Worm (Caenorhabditis elegans) whole organism, early embryonic: ENCODE measurements around the gene F13E9.13.

Experiments
- B0310.2 ChIP-seq: sonication (generic microtip); optimal IDR thresholded peaks from 2 replicates; lab custom pipeline; 2016; ENCODE audit warnings: mild to moderate bottlenecking, missing genetic modification characterization, missing compliant biosample characterization
- F13C5.2 ChIP-seq: sonication (generic microtip); optimal IDR thresholded peaks from 2 replicates; lab custom pipeline; 2017; ENCODE audit warnings: mild to moderate bottlenecking, missing genetic modification characterization, inconsistent platforms, missing compliant biosample characterization
- aly-1 ChIP-seq: sonication (generic microtip); optimal IDR thresholded peaks from 2 replicates; lab custom pipeline; 2016; ENCODE audit warnings: missing genetic modification characterization, missing compliant biosample characterization
- ama-1 ChIP-seq: fragments of 150-350 bp; optimal IDR thresholded peaks from 2 replicates; lab custom pipeline; 2014
- ceh-13 ChIP-seq: fragments of 200-800 bp; sonication (Bioruptor generic); optimal IDR thresholded peaks from 2 replicates; lab custom pipeline; 2018; ENCODE audit warnings: mild to moderate bottlenecking, missing genetic modification characterization, missing compliant biosample characterization
- ceh-36 ChIP-seq: sonication (generic microtip); optimal IDR thresholded peaks from 2 replicates; lab custom pipeline; 2016; ENCODE audit warnings: missing genetic modification characterization, inconsistent platforms, missing compliant biosample characterization
- ets-7 ChIP-seq: sonication (generic microtip); optimal IDR thresholded peaks from 2 replicates; lab custom pipeline; 2016; ENCODE audit warnings: missing genotype, missing genetic modification characterization, missing compliant biosample characterization
- flt-1 ChIP-seq: fragments of 200-800 bp; sonication (Bioruptor generic); IDR thresholded peaks from 2 replicates; pipeline ENCODE4 v1.3.6; 2022; ENCODE audit warnings: missing genetic modification characterization, missing compliant biosample characterization
- hmbx-1 ChIP-seq: sonication (generic microtip); optimal IDR thresholded peaks from 2 replicates; lab custom pipeline; 2016; ENCODE audit warnings: mild to moderate bottlenecking, missing genetic modification characterization, missing compliant biosample characterization
- hmg-4 ChIP-seq: fragments of 200-800 bp; sonication (Bioruptor generic); optimal IDR thresholded peaks from 2 replicates; lab custom pipeline; 2018; ENCODE audit warnings: mild to moderate bottlenecking, missing genetic modification characterization, missing compliant biosample characterization
- hnd-1 ChIP-seq: sonication (generic microtip); optimal IDR thresholded peaks from 2 replicates; lab custom pipeline; 2016; ENCODE audit warnings: missing genetic modification characterization, missing compliant biosample characterization
- pes-1 ChIP-seq: fragments of 200-800 bp; sonication (Bioruptor generic); IDR thresholded peaks from 2 replicates; pipeline ENCODE4 v1.3.6; 2022; ENCODE audit warnings: missing genetic modification reagents, missing genetic modification characterization, missing compliant biosample characterization
- scrt-1 ChIP-seq: fragments of 200-800 bp; sonication (Bioruptor generic); IDR thresholded peaks from 2 replicates; pipeline ENCODE4 v1.3.6; 2022; ENCODE audit warnings: missing genetic modification characterization, missing compliant biosample characterization
- sea-1 ChIP-seq: fragments of 200-800 bp; sonication (Bioruptor generic); conservative IDR thresholded peaks from 2 replicates; pipeline ENCODE4 v1.3.6; 2022; ENCODE audit warnings: missing genetic modification characterization, missing compliant biosample characterization
- tbx-11 ChIP-seq: fragments of 200-800 bp; sonication (Bioruptor generic); IDR thresholded peaks from 2 replicates; pipeline ENCODE4 v1.3.6; 2022; ENCODE audit warnings: missing genetic modification characterization, missing compliant biosample characterization
- tbx-37 ChIP-seq: fragments of 200-800 bp; sonication (Bioruptor generic); conservative IDR thresholded peaks from 2 replicates; pipeline ENCODE4 v1.3.6; 2022; ENCODE audit warnings: missing genetic modification reagents, missing genetic modification characterization, missing compliant biosample characterization
- tra-4 ChIP-seq: sonication (generic microtip); optimal IDR thresholded peaks from 2 replicates; lab custom pipeline; 2017; ENCODE audit warnings: missing genetic modification characterization, missing compliant biosample characterization

Gene F13E9.13

ce11 chrIV:10881230-10881629 lies at the start of gene F13E9.13:
Gene F13E9.13 (plus strand): TSS chrIV:10881546.
- TF ChIP-seq hnd-1 (tag; lab: Kevin White, UChicago), result no peak
- no peak for TF ChIP-seq pes-1 (GFP tag; lab: Robert Waterston, UW)

DNA sequence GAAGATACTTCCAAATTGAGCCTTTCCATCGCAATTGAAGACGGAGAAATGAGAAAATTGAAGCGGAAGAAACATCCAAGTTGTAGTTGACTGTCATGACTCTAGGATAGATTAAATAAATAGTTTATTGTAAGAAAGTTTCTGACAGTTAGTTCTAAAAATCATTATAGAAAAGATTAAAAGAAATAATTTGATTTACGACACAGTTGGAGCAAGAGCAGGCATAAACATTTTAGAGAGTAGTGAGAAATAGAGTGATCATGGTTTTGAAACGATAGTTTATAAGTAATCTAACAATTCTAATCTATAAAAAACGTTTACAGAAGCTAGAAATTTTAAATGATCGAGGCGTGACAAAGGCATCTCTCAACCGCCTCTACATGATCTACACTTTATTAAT lies 49.2 kb upstream of the F13E9.13 start, which contains the start of gene best-15:
best-15 (minus strand) TSS at position 101 of the 400 bp plus-strand sequence.
- TF ChIP-seq ets-7 (tag; lab: Kevin White, UChicago), result no peak
- no peak for TF ChIP-seq hmg-4 (GFP tag; lab: Kevin White, UChicago)
- no peak for TF ChIP-seq ceh-13
- TF ChIP-seq ceh-36 (tag; lab: Kevin White, UChicago), result no peak
- no peak for TF ChIP-seq hmbx-1 (tag; lab: Kevin White, UChicago)
- no peak for TF ChIP-seq ama-1
- TF ChIP-seq sea-1 (GFP tag; lab: Robert Waterston, UW), result no peak
- TF ChIP-seq pes-1 (GFP tag; lab: Robert Waterston, UW), result no peak
- no peak for TF ChIP-seq tra-4
- no peak for TF ChIP-seq scrt-1 (GFP tag; lab: Robert Waterston, UW)

- TF ChIP-seq B0310.2 (tag; lab: Kevin White, UChicago) (no peak), hmbx-1 (tag; lab: Kevin White, UChicago) (no peak), pes-1 (GFP tag; lab: Robert Waterston, UW) (no peak), sea-1 (GFP tag; lab: Robert Waterston, UW) (no peak), tbx-11 (no peak), tra-4 (no peak), tbx-37 (no peak)
Measured at ce11 chrIV:10842232-10842631, 39.1 kb upstream of the F13E9.13 start.

ce11 chrIV:10842705-10843364 lies 38.5 kb upstream of the F13E9.13 start, which contains the start of gene T11G6.5:
Gene T11G6.5 (minus strand): TSS chrIV:10842755.
- TF ChIP-seq ceh-13 (no peak), F13C5.2 (no peak), tra-4 (no peak), flt-1 (GFP tag; lab: Robert Waterston, UW) (no peak), tbx-37 (no peak), hnd-1 (tag; lab: Kevin White, UChicago) (no peak), ets-7 (tag; lab: Kevin White, UChicago) (no peak), hmg-4 (GFP tag; lab: Kevin White, UChicago) (no peak), ceh-36 (tag; lab: Kevin White, UChicago) (no peak)

DNA sequence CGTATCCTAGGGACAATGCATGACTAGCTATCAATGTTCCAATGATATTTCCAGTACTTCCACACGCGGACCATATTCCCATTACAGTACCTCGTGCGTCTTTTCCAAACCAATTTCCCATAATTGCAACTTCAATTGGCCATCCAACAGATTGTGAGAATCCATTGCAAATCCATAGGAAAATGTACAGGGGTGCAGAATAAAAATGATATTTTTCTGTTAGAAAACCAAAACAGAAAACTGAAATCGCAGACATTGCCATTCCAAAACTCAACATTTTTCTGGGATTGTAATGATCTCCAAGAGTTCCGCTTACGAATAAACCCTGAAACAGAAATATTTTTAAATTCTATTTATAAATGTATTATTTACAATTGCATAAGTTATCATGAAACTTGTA lies 30.2 kb upstream of the F13E9.13 start:
- TF ChIP-seq ets-7 (tag; lab: Kevin White, UChicago) (no peak), B0310.2 (tag; lab: Kevin White, UChicago) (no peak), tbx-11 (no peak), ama-1 (no peak), hmg-4 (GFP tag; lab: Kevin White, UChicago) (no peak), hmbx-1 (tag; lab: Kevin White, UChicago) (no peak), ceh-36 (tag; lab: Kevin White, UChicago) (no peak), flt-1 (GFP tag; lab: Robert Waterston, UW) (no peak), aly-1 (tag; lab: Kevin White, UChicago) (no peak), scrt-1 (GFP tag; lab: Robert Waterston, UW) (no peak), tra-4 (no peak), tbx-37 (no peak), ceh-13 (no peak), hnd-1 (tag; lab: Kevin White, UChicago) (no peak), F13C5.2 (no peak), sea-1 (GFP tag; lab: Robert Waterston, UW) (no peak), pes-1 (GFP tag; lab: Robert Waterston, UW) (no peak)

DNA sequence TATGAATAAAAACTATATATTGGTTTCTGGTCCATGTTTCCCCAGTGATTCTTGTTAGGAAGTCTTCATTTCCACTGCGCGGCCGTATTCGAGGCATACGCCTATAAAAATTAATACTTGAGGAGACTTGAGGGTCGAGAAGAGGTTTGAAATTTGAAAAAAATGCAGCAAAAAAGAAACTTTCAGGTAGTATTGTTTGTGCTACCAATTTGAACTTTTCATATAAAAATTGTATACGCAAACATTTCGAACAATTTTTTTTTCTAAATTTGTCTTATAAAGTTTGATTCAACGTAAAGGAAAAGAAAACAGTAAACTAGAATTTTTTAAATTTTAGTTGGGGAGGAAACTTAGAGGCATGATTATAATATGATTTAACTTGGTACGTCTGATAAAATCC lies 29.5 kb upstream of the F13E9.13 start, which contains the start of gene T11G6.4:
T11G6.4 (minus strand) TSS at position 101 of the 400 bp plus-strand sequence.
- no peak for TF ChIP-seq B0310.2 (tag; lab: Kevin White, UChicago)
- no peak for TF ChIP-seq ceh-36 (tag; lab: Kevin White, UChicago)
- TF ChIP-seq F13C5.2, result no peak

- TF ChIP-seq tra-4 (no peak), tbx-37 (no peak), B0310.2 (tag; lab: Kevin White, UChicago) (no peak), ceh-36 (tag; lab: Kevin White, UChicago) (no peak), pes-1 (GFP tag; lab: Robert Waterston, UW) (no peak), hnd-1 (tag; lab: Kevin White, UChicago) (no peak), ama-1 (no peak)
Measured at ce11 chrIV:10852403-10852802, 28.9 kb upstream of the F13E9.13 start.

- no peak for TF ChIP-seq sea-1 (GFP tag; lab: Robert Waterston, UW)
- no peak for TF ChIP-seq scrt-1 (GFP tag; lab: Robert Waterston, UW)
- TF ChIP-seq tbx-37, result no peak
- no peak for TF ChIP-seq hmg-4 (GFP tag; lab: Kevin White, UChicago)
- TF ChIP-seq ama-1, result no peak
- no peak for TF ChIP-seq aly-1 (tag; lab: Kevin White, UChicago)
- no peak for TF ChIP-seq tra-4
- TF ChIP-seq flt-1 (GFP tag; lab: Robert Waterston, UW), result no peak
Measured at ce11 chrIV:10854042-10854441, 27.3 kb upstream of the F13E9.13 start.

DNA sequence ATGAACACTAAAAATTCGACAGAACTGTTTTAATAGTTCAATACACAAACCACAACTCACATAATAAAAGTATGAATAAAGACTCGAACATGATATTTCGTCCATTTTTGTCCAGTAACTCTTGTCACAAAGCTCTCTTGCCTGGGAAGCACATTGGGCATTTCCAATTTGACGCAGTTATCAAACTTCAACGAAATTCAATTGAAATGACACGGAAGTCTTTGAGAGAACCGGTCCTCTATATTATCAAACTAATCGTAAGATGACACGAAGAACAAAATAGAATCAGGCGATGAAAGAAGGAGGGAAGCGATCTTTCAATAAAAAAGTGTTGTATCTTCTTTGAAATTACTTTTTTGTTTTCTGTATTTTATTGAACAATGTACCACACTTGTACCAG lies 26.3 kb upstream of the F13E9.13 start, which contains the start of gene T11G6.3:
T11G6.3 (minus strand) TSS at position 189 of the 400 bp plus-strand sequence.
- TF ChIP-seq hmbx-1 (tag; lab: Kevin White, UChicago), result no peak
- TF ChIP-seq aly-1 (tag; lab: Kevin White, UChicago), result no peak
- no peak for TF ChIP-seq hnd-1 (tag; lab: Kevin White, UChicago)
- no peak for TF ChIP-seq ceh-13
- TF ChIP-seq sea-1 (GFP tag; lab: Robert Waterston, UW), result no peak
- TF ChIP-seq pes-1 (GFP tag; lab: Robert Waterston, UW), result no peak
- no peak for TF ChIP-seq ceh-36 (tag; lab: Kevin White, UChicago)
- TF ChIP-seq hmg-4 (GFP tag; lab: Kevin White, UChicago), result no peak
- TF ChIP-seq tbx-11, result no peak
- no peak for TF ChIP-seq B0310.2 (tag; lab: Kevin White, UChicago)
- no peak for TF ChIP-seq tra-4
